Worm (Caenorhabditis elegans): ENCODE data around the gene F46B3.23.

F46B3.23 gene

ce11 chrV:20634330-20634729 is 27.8 kb upstream of the F46B3.23 start, which contains the start of gene F46B3.16:
Gene F46B3.16, plus strand, starts transcription at chrV:20634630.
- no peak for TF ChIP-seq flt-1 (GFP tag; IDR thresholded peaks at IDR 0.05)
- no peak for TF ChIP-seq T22C8.4 (GFP tag; IDR thresholded peaks at IDR 0.05)
- no peak for TF ChIP-seq klf-2 (GFP tag; conservative IDR thresholded peaks at IDR 0.05)
- TF ChIP-seq ztf-29 (GFP tag; IDR thresholded peaks at IDR 0.05) = no peak
- TF ChIP-seq ref-1 (GFP tag; conservative IDR thresholded peaks at IDR 0.05) = no peak
- no peak for TF ChIP-seq med-1 (GFP tag; optimal IDR thresholded peaks at IDR 0.05; ENCODE audit: insufficient read depth)

ce11 chrV:20633619-20634018 is 27.1 kb upstream of the F46B3.23 start, which contains the start of gene F46B3.15:
Gene F46B3.15, minus strand, starts transcription at chrV:20633719.
- TF ChIP-seq tab-1 (GFP tag; IDR thresholded peaks at IDR 0.05) (no peak), med-1 (GFP tag; optimal IDR thresholded peaks at IDR 0.05; ENCODE audit: insufficient read depth) (no peak), cog-1 (tag; optimal IDR thresholded peaks at IDR 0.05) (no peak), klf-2 (GFP tag; conservative IDR thresholded peaks at IDR 0.05) (no peak), flt-1 (GFP tag; IDR thresholded peaks at IDR 0.05) (no peak), ref-1 (GFP tag; conservative IDR thresholded peaks at IDR 0.05) (no peak), T22C8.4 (GFP tag; IDR thresholded peaks at IDR 0.05) (no peak), ztf-23 (GFP tag; IDR thresholded peaks at IDR 0.05) (no peak), ztf-29 (GFP tag; IDR thresholded peaks at IDR 0.05) (no peak)

ce11 chrV:20631255-20631654 is 24.7 kb upstream of the F46B3.23 start, which contains the start of gene F46B3.14:
Gene F46B3.14, minus strand, starts transcription at chrV:20631355.
- TF ChIP-seq med-1 (GFP tag; optimal IDR thresholded peaks at IDR 0.05; ENCODE audit: insufficient read depth) = no peak
- no peak for TF ChIP-seq cog-1 (tag; optimal IDR thresholded peaks at IDR 0.05)
- TF ChIP-seq klf-2 (GFP tag; conservative IDR thresholded peaks at IDR 0.05) = no peak
- no peak for TF ChIP-seq flt-1 (GFP tag; IDR thresholded peaks at IDR 0.05)
- TF ChIP-seq ztf-29 (GFP tag; IDR thresholded peaks at IDR 0.05) = no peak
- TF ChIP-seq ztf-23 (GFP tag; IDR thresholded peaks at IDR 0.05) = no peak
- TF ChIP-seq T22C8.4 (GFP tag; IDR thresholded peaks at IDR 0.05) = no peak
- TF ChIP-seq ref-1 (GFP tag; conservative IDR thresholded peaks at IDR 0.05) = no peak
- TF ChIP-seq tab-1 (GFP tag; IDR thresholded peaks at IDR 0.05) = no peak

- TF ChIP-seq cog-1 (tag; optimal IDR thresholded peaks at IDR 0.05) (no peak), tab-1 (GFP tag; IDR thresholded peaks at IDR 0.05) (no peak), flt-1 (GFP tag; IDR thresholded peaks at IDR 0.05) (no peak), ztf-29 (GFP tag; IDR thresholded peaks at IDR 0.05) (no peak), med-1 (GFP tag; optimal IDR thresholded peaks at IDR 0.05; ENCODE audit: insufficient read depth) (no peak), T22C8.4 (GFP tag; IDR thresholded peaks at IDR 0.05) (no peak), ztf-23 (GFP tag; IDR thresholded peaks at IDR 0.05) (no peak), ref-1 (GFP tag; conservative IDR thresholded peaks at IDR 0.05) (no peak), klf-2 (GFP tag; conservative IDR thresholded peaks at IDR 0.05) (no peak)
Measured at ce11 chrV:20626043-20626761, 19.7 kb upstream of the F46B3.23 start, which contains the start of the genes F46B3.9 and srz-18. Gene F46B3.9, minus strand, starts transcription at chrV:20626143. Gene srz-18, plus strand, starts transcription at chrV:20626711.

- no peak for TF ChIP-seq flt-1 (GFP tag; IDR thresholded peaks at IDR 0.05)
- no peak for TF ChIP-seq ztf-29 (GFP tag; IDR thresholded peaks at IDR 0.05)
- TF ChIP-seq klf-2 (GFP tag; conservative IDR thresholded peaks at IDR 0.05) = no peak
- TF ChIP-seq tab-1 (GFP tag; IDR thresholded peaks at IDR 0.05) = no peak
- TF ChIP-seq ztf-23 (GFP tag; IDR thresholded peaks at IDR 0.05) = no peak
- TF ChIP-seq ref-1 (GFP tag; conservative IDR thresholded peaks at IDR 0.05) = no peak
- TF ChIP-seq T22C8.4 (GFP tag; IDR thresholded peaks at IDR 0.05) = no peak
- TF ChIP-seq cog-1 (tag; optimal IDR thresholded peaks at IDR 0.05) = no peak
- TF ChIP-seq med-1 (GFP tag; optimal IDR thresholded peaks at IDR 0.05; ENCODE audit: insufficient read depth) = no peak
Measured at ce11 chrV:20625260-20625659, 18.7 kb upstream of the F46B3.23 start.

- TF ChIP-seq flt-1 (GFP tag; IDR thresholded peaks at IDR 0.05) (no peak), tab-1 (GFP tag; IDR thresholded peaks at IDR 0.05) (no peak), T22C8.4 (GFP tag; IDR thresholded peaks at IDR 0.05) (no peak), cog-1 (tag; optimal IDR thresholded peaks at IDR 0.05) (no peak), ztf-23 (GFP tag; IDR thresholded peaks at IDR 0.05) (no peak)
Measured at ce11 chrV:20623060-20623459, 16.5 kb upstream of the F46B3.23 start, which contains the start of gene F46B3.8. Gene F46B3.8, minus strand, starts transcription at chrV:20623160.

ce11 chrV:20618632-20619031 is 12.1 kb upstream of the F46B3.23 start, which contains the start of gene F46B3.7:
Gene F46B3.7, minus strand, starts transcription at chrV:20618732.
- TF ChIP-seq ref-1 (GFP tag; conservative IDR thresholded peaks at IDR 0.05) = no peak

- no peak for TF ChIP-seq T22C8.4 (GFP tag; IDR thresholded peaks at IDR 0.05)
- no peak for TF ChIP-seq tab-1 (GFP tag; IDR thresholded peaks at IDR 0.05)
- no peak for TF ChIP-seq med-1 (GFP tag; optimal IDR thresholded peaks at IDR 0.05; ENCODE audit: insufficient read depth)
- no peak for TF ChIP-seq ztf-23 (GFP tag; IDR thresholded peaks at IDR 0.05)
- TF ChIP-seq klf-2 (GFP tag; conservative IDR thresholded peaks at IDR 0.05) = no peak
- TF ChIP-seq ztf-29 (GFP tag; IDR thresholded peaks at IDR 0.05) = no peak
- no peak for TF ChIP-seq cog-1 (tag; optimal IDR thresholded peaks at IDR 0.05)
- no peak for TF ChIP-seq flt-1 (GFP tag; IDR thresholded peaks at IDR 0.05)
- TF ChIP-seq ref-1 (GFP tag; conservative IDR thresholded peaks at IDR 0.05) = no peak
Measured at ce11 chrV:20609494-20609893, 3.0 kb upstream of the F46B3.23 start, which contains the start of gene grd-2. Gene grd-2, plus strand, starts transcription at chrV:20609794.

- TF ChIP-seq klf-2 (GFP tag; conservative IDR thresholded peaks at IDR 0.05) (no peak), T22C8.4 (GFP tag; IDR thresholded peaks at IDR 0.05) (no peak), ref-1 (GFP tag; conservative IDR thresholded peaks at IDR 0.05) (no peak), cog-1 (tag; optimal IDR thresholded peaks at IDR 0.05) (no peak), ztf-29 (GFP tag; IDR thresholded peaks at IDR 0.05) (no peak), tab-1 (GFP tag; IDR thresholded peaks at IDR 0.05) (no peak), med-1 (GFP tag; optimal IDR thresholded peaks at IDR 0.05; ENCODE audit: insufficient read depth) (no peak), flt-1 (GFP tag; IDR thresholded peaks at IDR 0.05) (no peak), ztf-23 (GFP tag; IDR thresholded peaks at IDR 0.05) (no peak)
Measured at ce11 chrV:20608688-20609087, 2.2 kb upstream of the F46B3.23 start, which contains the start of gene ttr-12. Gene ttr-12, minus strand, starts transcription at chrV:20608788.

Data from whole organism, midembryonic.